Worm (Caenorhabditis elegans) whole organism, L4/young adult: ENCODE results near the gene F10D7.11.

Experiments used
- W03F9.2 ChIP-seq: fragments of 150-350 bp; optimal IDR thresholded peaks from 2 replicates; lab custom pipeline; 2014; ENCODE audit warnings: missing biosample characterization, missing genetic modification characterization
- dao-5 ChIP-seq: sonication (generic microtip); optimal IDR thresholded peaks from 2 replicates; lab custom pipeline; 2016; ENCODE audit warnings: missing genotype, missing genetic modification characterization, moderate library complexity, missing compliant biosample characterization
- him-1 ChIP-seq: sonication (generic microtip); optimal IDR thresholded peaks from 2 replicates; lab custom pipeline; 2016; ENCODE audit warnings: missing genotype, missing genetic modification reagents, missing genetic modification characterization, missing compliant biosample characterization

F10D7.11 gene

ce11 chrX:17362529-17362928 lies at the start of gene F10D7.11:
TSS of gene F10D7.11 (plus strand) at chrX:17362829.
- TF ChIP-seq dao-5 (tag; lab: Kevin White, UChicago) (no peak), him-1 (tag; lab: Kevin White, UChicago) (no peak), W03F9.2 (tag; lab: Kevin White, UChicago) (no peak)

ce11 chrX:17314948-17315347 lies 47.7 kb upstream of the F10D7.11 start:
- no peak for TF ChIP-seq dao-5 (tag; lab: Kevin White, UChicago)
- TF ChIP-seq him-1 (tag; lab: Kevin White, UChicago): peak; percentile 64
- TF ChIP-seq W03F9.2 (tag; lab: Kevin White, UChicago): no peak

ce11 chrX:17318284-17318683 lies 44.3 kb upstream of the F10D7.11 start, which contains the start of gene ptr-5:
TSS of gene ptr-5 (plus strand) at chrX:17318584.
- TF ChIP-seq dao-5 (tag; lab: Kevin White, UChicago) (no peak), him-1 (tag; lab: Kevin White, UChicago) (no peak), W03F9.2 (tag; lab: Kevin White, UChicago) (no peak)

ce11 chrX:17320572-17320971 lies 42.1 kb upstream of the F10D7.11 start:
- TF ChIP-seq him-1 (tag; lab: Kevin White, UChicago) (no peak), dao-5 (tag; lab: Kevin White, UChicago) (no peak)

ce11 chrX:17324954-17325353 lies 37.7 kb upstream of the F10D7.11 start:
- no peak for TF ChIP-seq him-1 (tag; lab: Kevin White, UChicago)
- TF ChIP-seq dao-5 (tag; lab: Kevin White, UChicago): no peak
- TF ChIP-seq W03F9.2 (tag; lab: Kevin White, UChicago): no peak

- TF ChIP-seq dao-5 (tag; lab: Kevin White, UChicago) (no peak), him-1 (tag; lab: Kevin White, UChicago) (no peak), W03F9.2 (tag; lab: Kevin White, UChicago) (no peak)
Measured at ce11 chrX:17327226-17327625, 35.4 kb upstream of the F10D7.11 start.

- TF ChIP-seq him-1 (tag; lab: Kevin White, UChicago) (no peak), dao-5 (tag; lab: Kevin White, UChicago) (no peak)
Measured at ce11 chrX:17329075-17329474, 33.6 kb upstream of the F10D7.11 start.

ce11 chrX:17330574-17330973 lies 32.1 kb upstream of the F10D7.11 start:
- TF ChIP-seq W03F9.2 (tag; lab: Kevin White, UChicago): no peak
- TF ChIP-seq him-1 (tag; lab: Kevin White, UChicago): no peak
- no peak for TF ChIP-seq dao-5 (tag; lab: Kevin White, UChicago)

- TF ChIP-seq W03F9.2 (tag; lab: Kevin White, UChicago) (no peak), him-1 (tag; lab: Kevin White, UChicago) (no peak), dao-5 (tag; lab: Kevin White, UChicago) (no peak)
Measured at ce11 chrX:17333752-17334151, 28.9 kb upstream of the F10D7.11 start, which contains the start of gene C53C11.5. TSS of gene C53C11.5 (plus strand) at chrX:17334052.

ce11 chrX:17336354-17336753 lies 26.3 kb upstream of the F10D7.11 start, which contains the start of gene C53C11.2:
TSS of gene C53C11.2 (plus strand) at chrX:17336637.
- TF ChIP-seq dao-5 (tag; lab: Kevin White, UChicago) (no peak), him-1 (tag; lab: Kevin White, UChicago) (no peak), W03F9.2 (tag; lab: Kevin White, UChicago) (no peak)

- no peak for TF ChIP-seq dao-5 (tag; lab: Kevin White, UChicago)
- no peak for TF ChIP-seq W03F9.2 (tag; lab: Kevin White, UChicago)
- TF ChIP-seq him-1 (tag; lab: Kevin White, UChicago): no peak
Measured at ce11 chrX:17338944-17339343, 23.7 kb upstream of the F10D7.11 start.

- TF ChIP-seq him-1 (tag; lab: Kevin White, UChicago) (no peak), dao-5 (tag; lab: Kevin White, UChicago) (no peak), W03F9.2 (tag; lab: Kevin White, UChicago) (no peak)
Measured at ce11 chrX:17340484-17340883, 22.1 kb upstream of the F10D7.11 start, which contains the start of gene C53C11.1. TSS of gene C53C11.1 (plus strand) at chrX:17340784.

ce11 chrX:17349411-17349810 lies 13.2 kb upstream of the F10D7.11 start:
- TF ChIP-seq him-1 (tag; lab: Kevin White, UChicago) (no peak), dao-5 (tag; lab: Kevin White, UChicago) (no peak), W03F9.2 (tag; lab: Kevin White, UChicago) (no peak)

ce11 chrX:17352098-17352497 lies 10.5 kb upstream of the F10D7.11 start:
- TF ChIP-seq W03F9.2 (tag; lab: Kevin White, UChicago): no peak
